Worm (Caenorhabditis elegans) whole organism, young adult: ENCODE data around the gene T02E9.6.

Experiments used
- C17E4.6 ChIP-seq: fragments of 200-800 bp; sonication (Bioruptor generic); IDR thresholded peaks from 2 replicates; pipeline ENCODE4 v1.3.6; 2022; ENCODE audit warnings: missing genetic modification reagents, missing genetic modification characterization, missing compliant biosample characterization
- F23B12.7 ChIP-seq: sonication (generic microtip); optimal IDR thresholded peaks from 2 replicates; lab custom pipeline; 2017; ENCODE audit warnings: missing genetic modification characterization, mild to moderate bottlenecking, missing compliant biosample characterization, antibody characterized with exemption, moderate library complexity; ENCODE audit not compliant: insufficient read depth
- F39B2.1 ChIP-seq: fragments of 200-800 bp; sonication (Bioruptor generic); IDR thresholded peaks from 2 replicates; pipeline ENCODE4 v1.3.6; 2022; ENCODE audit warnings: missing genetic modification reagents, missing genetic modification characterization, missing compliant biosample characterization
- F49E8.2 ChIP-seq: sonication (generic microtip); optimal IDR thresholded peaks from 3 replicates; lab custom pipeline; 2017; ENCODE audit warnings: missing genetic modification characterization, mild to moderate bottlenecking, missing compliant biosample characterization, antibody characterized with exemption, moderate library complexity; ENCODE audit not compliant: insufficient read depth
- F55B11.4 ChIP-seq: sonication (generic microtip); optimal IDR thresholded peaks from 2 replicates; lab custom pipeline; 2016; ENCODE audit warnings: missing compliant biosample characterization, missing genetic modification characterization, borderline replicate concordance; ENCODE audit not compliant: insufficient read depth
- Y53F4B.3 ChIP-seq: fragments of 200-800 bp; sonication (Bioruptor generic); IDR thresholded peaks from 2 replicates; pipeline ENCODE4 v1.3.6; 2022; ENCODE audit warnings: missing genetic modification reagents, missing genetic modification characterization, missing compliant biosample characterization
- Y56A3A.18 ChIP-seq: fragments of 200-800 bp; sonication (Bioruptor generic); IDR thresholded peaks from 2 replicates; pipeline ENCODE4 v1.3.6; 2022; ENCODE audit warnings: missing genetic modification reagents, missing genetic modification characterization, missing compliant biosample characterization
- Y95B8A.8 ChIP-seq: fragments of 200-800 bp; sonication (Bioruptor generic); IDR thresholded peaks from 2 replicates; pipeline ENCODE4 v1.3.6; 2022; ENCODE audit warnings: missing genetic modification reagents, missing genetic modification characterization, missing compliant biosample characterization
- ZK185.1 ChIP-seq: sonication (generic microtip); optimal IDR thresholded peaks from 2 replicates; lab custom pipeline; 2016; ENCODE audit warnings: mild to moderate bottlenecking, missing genetic modification characterization, missing compliant biosample characterization; ENCODE audit not compliant: poor library complexity, severe bottlenecking
- aptf-2 ChIP-seq: fragments of 200-800 bp; sonication (Bioruptor generic); conservative IDR thresholded peaks from 2 replicates; pipeline ENCODE4 v1.3.6; 2022; ENCODE audit warnings: missing genetic modification reagents, missing genetic modification characterization, missing compliant biosample characterization
- atf-7 ChIP-seq: sonication (generic microtip); optimal IDR thresholded peaks from 2 replicates; lab custom pipeline; 2017; ENCODE audit warnings: mild to moderate bottlenecking, missing genetic modification characterization, missing compliant biosample characterization
- attf-3 ChIP-seq: fragments of 200-800 bp; sonication (Bioruptor generic); conservative IDR thresholded peaks from 2 replicates; pipeline ENCODE4 v1.3.6; 2022; ENCODE audit warnings: missing genetic modification reagents, missing genetic modification characterization, missing compliant biosample characterization
- attf-6 ChIP-seq: fragments of 200-800 bp; sonication (Bioruptor generic); IDR thresholded peaks from 2 replicates; pipeline ENCODE4 v1.3.6; 2022; ENCODE audit warnings: missing genetic modification reagents, missing genetic modification characterization, missing compliant biosample characterization
- bed-2 ChIP-seq: fragments of 200-800 bp; sonication (Bioruptor generic); IDR thresholded peaks from 2 replicates; pipeline ENCODE4 v1.3.6; 2022; ENCODE audit warnings: missing genetic modification reagents, missing genetic modification characterization, missing compliant biosample characterization
- cebp-1 ChIP-seq, 2 experiments: fragments of 200-800 bp in 1 of 2; sonication (Bioruptor generic) in 1 of 2; sonication (generic microtip) in 1 of 2; IDR thresholded peaks in 1 of 2; optimal IDR thresholded peaks in 1 of 2; 2 replicates each; pipeline versions ENCODE4 v1.3.6 to Lab custom; 2017 to 2022; ENCODE audit warnings: missing compliant biosample characterization in 2 of 2, missing genetic modification characterization in 2 of 2, mild to moderate bottlenecking in 1 of 2, missing genetic modification reagents in 1 of 2, moderate library complexity in 1 of 2
- cebp-2 ChIP-seq: fragments of 200-800 bp; sonication (Bioruptor generic); IDR thresholded peaks from 2 replicates; pipeline ENCODE4 v1.3.6; 2022; ENCODE audit warnings: missing genetic modification characterization, missing compliant biosample characterization
- ceh-27 ChIP-seq: fragments of 200-800 bp; sonication (Bioruptor generic); optimal IDR thresholded peaks from 2 replicates; lab custom pipeline; 2018; ENCODE audit warnings: mild to moderate bottlenecking, missing genetic modification characterization, moderate library complexity, missing compliant biosample characterization
- ceh-91 ChIP-seq: fragments of 200-800 bp; sonication (Bioruptor generic); IDR thresholded peaks from 2 replicates; pipeline ENCODE4 v1.3.6; 2022; ENCODE audit warnings: missing genetic modification reagents, missing genetic modification characterization, missing compliant biosample characterization
- die-1 ChIP-seq: sonication (generic microtip); optimal IDR thresholded peaks from 2 replicates; lab custom pipeline; 2016; ENCODE audit warnings: missing genotype, mild to moderate bottlenecking, missing genetic modification characterization, missing compliant biosample characterization
- dpff-1 ChIP-seq: sonication (generic microtip); optimal IDR thresholded peaks from 2 replicates; lab custom pipeline; 2017; ENCODE audit warnings: mild to moderate bottlenecking, missing genetic modification characterization, missing compliant biosample characterization
- dpl-1 ChIP-seq: fragments of 150-350 bp; optimal IDR thresholded peaks from 2 replicates; lab custom pipeline; 2014; ENCODE audit warnings: missing biosample characterization, missing genetic modification reagents, missing genetic modification characterization
- egl-18 ChIP-seq: fragments of 200-800 bp; sonication (Bioruptor generic); IDR thresholded peaks from 2 replicates; pipeline ENCODE4 v1.3.6; 2022; ENCODE audit warnings: missing genetic modification reagents, missing genetic modification characterization, missing compliant biosample characterization
- egl-44 ChIP-seq: fragments of 200-800 bp; sonication (Bioruptor generic); IDR thresholded peaks from 2 replicates; pipeline ENCODE4 v1.3.6; 2022; ENCODE audit warnings: missing genetic modification reagents, missing genetic modification characterization, missing compliant biosample characterization
- ets-4 ChIP-seq: fragments of 200-800 bp; sonication (Bioruptor generic); optimal IDR thresholded peaks from 2 replicates; lab custom pipeline; 2018; ENCODE audit warnings: mild to moderate bottlenecking, missing genetic modification characterization, missing compliant biosample characterization
- fkh-3 ChIP-seq: sonication (generic microtip); optimal IDR thresholded peaks from 2 replicates; lab custom pipeline; 2016; ENCODE audit warnings: mild to moderate bottlenecking, missing genetic modification characterization, missing compliant biosample characterization
- gei-17 ChIP-seq: fragments of 200-800 bp; sonication (Bioruptor generic); optimal IDR thresholded peaks from 2 replicates; lab custom pipeline; 2018; ENCODE audit warnings: mild to moderate bottlenecking, missing genetic modification characterization, missing compliant biosample characterization
- hmg-1.2 ChIP-seq: fragments of 200-800 bp; sonication (Bioruptor generic); IDR thresholded peaks from 2 replicates; pipeline ENCODE4 v1.3.6; 2022; ENCODE audit warnings: missing genetic modification reagents, missing genetic modification characterization, missing compliant biosample characterization
- let-607 ChIP-seq, 2 experiments: fragments of 200-800 bp in 1 of 2; sonication (Bioruptor generic) in 1 of 2; sonication (generic microtip) in 1 of 2; optimal IDR thresholded peaks; 2 replicates each; lab custom pipeline; 2016 to 2018; ENCODE audit warnings: mild to moderate bottlenecking in 2 of 2, missing compliant biosample characterization in 2 of 2, missing genetic modification characterization in 2 of 2, moderate library complexity in 2 of 2, missing genotype in 1 of 2
- lin-40 ChIP-seq: sonication (generic microtip); optimal IDR thresholded peaks from 2 replicates; lab custom pipeline; 2016; ENCODE audit warnings: missing genetic modification characterization, mild to moderate bottlenecking, missing compliant biosample characterization, missing genotype, missing genetic modification reagents
- madf-10 ChIP-seq: sonication (generic microtip); optimal IDR thresholded peaks from 2 replicates; lab custom pipeline; 2016; ENCODE audit warnings: mild to moderate bottlenecking, missing genetic modification characterization, missing compliant biosample characterization
- mel-28 ChIP-seq: sonication (generic microtip); optimal IDR thresholded peaks from 2 replicates; lab custom pipeline; 2016; ENCODE audit warnings: borderline replicate concordance, mild to moderate bottlenecking, missing genetic modification characterization, missing compliant biosample characterization
- nhr-179 ChIP-seq: sonication (generic microtip); optimal IDR thresholded peaks from 2 replicates; lab custom pipeline; 2016; ENCODE audit warnings: mild to moderate bottlenecking, missing genetic modification characterization, missing compliant biosample characterization
- nhr-80 ChIP-seq: sonication (generic microtip); optimal IDR thresholded peaks from 2 replicates; lab custom pipeline; 2016; ENCODE audit warnings: missing genetic modification characterization, missing compliant biosample characterization
- nhr-90 ChIP-seq: sonication (generic microtip); optimal IDR thresholded peaks from 2 replicates; lab custom pipeline; 2016; ENCODE audit warnings: missing genotype, mild to moderate bottlenecking, missing genetic modification characterization, missing compliant biosample characterization
- rpc-1 ChIP-seq, 2 experiments: fragments of 150-350 bp in 1 of 2; sonication (generic microtip) in 1 of 2; optimal IDR thresholded peaks; 2 replicates each; lab custom pipeline; 2014 to 2018; ENCODE audit warnings: missing biosample characterization in 1 of 2, missing genetic modification characterization in 1 of 2, missing genetic modification reagents in 1 of 2, missing genotype in 1 of 2
- sdz-38 ChIP-seq: sonication (generic microtip); optimal IDR thresholded peaks from 2 replicates; lab custom pipeline; 2016; ENCODE audit warnings: missing genotype, missing genetic modification characterization, missing compliant biosample characterization
- sea-2 ChIP-seq: fragments of 200-800 bp; sonication (Bioruptor generic); IDR thresholded peaks from 2 replicates; pipeline ENCODE4 v1.3.6; 2022; ENCODE audit warnings: missing genetic modification characterization, missing compliant biosample characterization
- snpc-3.4 ChIP-seq: sonication (generic microtip); optimal IDR thresholded peaks from 2 replicates; lab custom pipeline; 2017; ENCODE audit warnings: missing genetic modification characterization, mild to moderate bottlenecking, missing compliant biosample characterization, antibody characterized with exemption, moderate library complexity, missing genotype, missing genetic modification reagents
- ztf-22 ChIP-seq: fragments of 200-800 bp; sonication (Bioruptor generic); optimal IDR thresholded peaks from 2 replicates; lab custom pipeline; 2018; ENCODE audit warnings: mild to moderate bottlenecking, missing genetic modification characterization, moderate library complexity, missing compliant biosample characterization
- ztf-26 ChIP-seq: sonication (generic microtip); optimal IDR thresholded peaks from 2 replicates; lab custom pipeline; 2017; ENCODE audit warnings: missing genetic modification characterization, missing compliant biosample characterization
- ztf-3 ChIP-seq: fragments of 200-800 bp; sonication (Bioruptor generic); optimal IDR thresholded peaks from 2 replicates; lab custom pipeline; 2018; ENCODE audit warnings: mild to moderate bottlenecking, missing genetic modification characterization, missing compliant biosample characterization

Gene T02E9.6

DNA sequence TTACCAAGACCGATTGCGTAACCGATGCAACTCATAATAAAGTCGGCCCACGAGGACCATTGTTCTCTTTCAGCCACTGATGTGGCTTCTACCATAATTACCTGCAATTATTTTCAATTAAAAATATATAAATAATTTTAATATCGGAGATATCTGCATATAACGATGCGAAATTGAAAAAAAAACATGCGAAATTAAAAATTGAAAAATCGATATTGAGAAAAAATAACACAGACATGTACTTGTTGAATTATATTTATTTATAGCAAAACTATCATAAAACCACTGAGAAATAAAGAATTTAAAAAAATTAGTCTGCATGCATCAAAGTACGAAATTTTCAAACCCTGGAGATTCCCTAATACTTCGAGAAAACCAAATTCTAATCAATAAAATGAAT, 25.7 kb downstream of the T02E9.6 start, which contains the start of gene snf-11:
snf-11 (minus strand) TSS at position 101 of the 400 bp plus-strand sequence.
- TF ChIP-seq let-607 (tag; optimal IDR thresholded peaks at IDR 0.05; lab: Kevin White, UChicago) (no peak), Y53F4B.3 (GFP tag; lab: Robert Waterston, UW) (no peak), bed-2 (GFP tag; lab: Robert Waterston, UW) (no peak), egl-44 (no peak), F49E8.2 (tag; lab: Kevin White, UChicago) (no peak), fkh-3 (no peak)

DNA sequence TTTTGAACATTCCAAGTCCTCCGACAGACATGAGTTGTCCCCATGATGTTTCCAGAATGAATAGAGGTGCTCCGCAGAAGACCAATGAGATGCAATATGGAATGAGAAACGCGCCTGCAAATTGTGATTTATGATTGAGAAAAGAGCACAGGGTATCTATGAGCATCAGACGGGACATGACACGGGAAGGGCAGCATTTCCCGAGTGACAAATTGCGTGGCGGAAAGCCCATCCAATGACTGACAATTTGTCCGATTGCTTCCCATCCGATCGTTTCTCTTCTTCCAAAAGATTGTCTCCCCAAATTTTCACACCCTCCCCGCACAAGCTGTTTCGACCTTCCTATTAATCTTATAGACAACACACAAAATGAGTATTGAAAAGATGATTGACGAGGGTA, 26.3 kb downstream of the T02E9.6 start:
- no peak for TF ChIP-seq aptf-2 (GFP tag; lab: Robert Waterston, UW)
- TF ChIP-seq ztf-3 (GFP tag; lab: Kevin White, UChicago) = no peak
- TF ChIP-seq attf-6 (GFP tag; lab: Robert Waterston, UW) = no peak
- TF ChIP-seq sdz-38 (tag; lab: Kevin White, UChicago) = no peak
- no peak for TF ChIP-seq dpl-1 (GFP tag; lab: Kevin White, UChicago)
- TF ChIP-seq lin-40 (tag; lab: Kevin White, UChicago) = no peak
- TF ChIP-seq hmg-1.2 = no peak
- TF ChIP-seq rpc-1 (optimal IDR thresholded peaks at IDR 0.05; lab: Kevin White, UChicago) = no peak
- TF ChIP-seq rpc-1 (tag; optimal IDR thresholded peaks at IDR 0.05; lab: Kevin White, UChicago) = no peak
- TF ChIP-seq Y95B8A.8 (GFP tag; lab: Robert Waterston, UW) = no peak
- TF ChIP-seq C17E4.6 = no peak
- no peak for TF ChIP-seq die-1 (tag; lab: Kevin White, UChicago)
- no peak for TF ChIP-seq nhr-90
- TF ChIP-seq ztf-22 (GFP tag; lab: Kevin White, UChicago) = no peak
- TF ChIP-seq nhr-80 (tag; lab: Kevin White, UChicago) = no peak
- no peak for TF ChIP-seq attf-3
- TF ChIP-seq snpc-3.4 (tag; lab: Kevin White, UChicago) = no peak
- no peak for TF ChIP-seq ztf-26 (tag; lab: Kevin White, UChicago)

ce11 chrV:11304879-11305278, 29.2 kb downstream of the T02E9.6 start, which contains the start of gene srh-45:
TSS of gene srh-45 (minus strand) at chrV:11304979.
- TF ChIP-seq attf-3 (no peak), ztf-22 (GFP tag; lab: Kevin White, UChicago) (no peak), cebp-2 (GFP tag; lab: Robert Waterston, UW) (no peak), let-607 (tag; optimal IDR thresholded peaks at IDR 0.05; lab: Kevin White, UChicago) (no peak), ZK185.1 (no peak), madf-10 (no peak)

ce11 chrV:11304200-11304599, 29.9 kb downstream of the T02E9.6 start:
- no peak for TF ChIP-seq nhr-179
- TF ChIP-seq, all 124 proteins: peak for 0

- no peak for TF ChIP-seq F55B11.4 (tag; lab: Kevin White, UChicago)
- TF ChIP-seq ets-4 = no peak
- no peak for TF ChIP-seq egl-18 (GFP tag; lab: Robert Waterston, UW)
- no peak for TF ChIP-seq ztf-3 (GFP tag; lab: Kevin White, UChicago)
- no peak for TF ChIP-seq ceh-27 (GFP tag; lab: Kevin White, UChicago)
- no peak for TF ChIP-seq atf-7
- TF ChIP-seq mel-28 (tag; lab: Kevin White, UChicago) = no peak
- no peak for TF ChIP-seq snpc-3.4 (tag; lab: Kevin White, UChicago)
- no peak for TF ChIP-seq dpff-1 (tag; lab: Kevin White, UChicago)
- TF ChIP-seq Y53F4B.3 (GFP tag; lab: Robert Waterston, UW) = no peak
- TF ChIP-seq sea-2 (GFP tag; lab: Robert Waterston, UW) = no peak
- TF ChIP-seq ztf-26 (tag; lab: Kevin White, UChicago) = no peak
- TF ChIP-seq F39B2.1 = no peak
- TF ChIP-seq cebp-1 (GFP tag; IDR thresholded peaks at IDR 0.05; lab: Robert Waterston, UW) = no peak
- no peak for TF ChIP-seq cebp-1 (tag; optimal IDR thresholded peaks at IDR 0.05; lab: Kevin White, UChicago)
- no peak for TF ChIP-seq F23B12.7
- no peak for TF ChIP-seq ceh-91 (GFP tag; lab: Robert Waterston, UW)
- TF ChIP-seq Y56A3A.18 (GFP tag; lab: Robert Waterston, UW) = no peak
- TF ChIP-seq fkh-3 = no peak
- TF ChIP-seq bed-2 (GFP tag; lab: Robert Waterston, UW) = no peak
- no peak for TF ChIP-seq gei-17
- TF ChIP-seq, all 124 proteins: peak for 0
Observed at ce11 chrV:11302698-11303097, 31.4 kb downstream of the T02E9.6 start, which contains the start of gene srh-46. TSS of gene srh-46 (minus strand) at chrV:11302886.
